Fruit fly (Drosophila melanogaster) Kc167 (cell line): ENCODE measurements around the gene Osi9.

ENCODE experiments used
- h ChIP-seq: fragments of >200 bp; optimal IDR thresholded peaks from 3 replicates; lab custom pipeline; 2018; ENCODE audit warnings: missing external identifiers
- insv ChIP-seq: fragments of >200 bp; optimal IDR thresholded peaks from 3 replicates; lab custom pipeline; 2018; ENCODE audit warnings: missing external identifiers
- ttk ChIP-seq: sonication (Bioruptor generic); optimal IDR thresholded peaks from 2 replicates; lab custom pipeline; 2017; ENCODE audit warnings: missing external identifiers

dm6 chr3R:6244035-6244434 is 16.0 kb upstream of the Osi9 start:
- no peak for TF ChIP-seq h (lab: Kevin White, UChicago)
- TF ChIP-seq insv (lab: Kevin White, UChicago), result no peak
- no peak for TF ChIP-seq ttk (lab: Kevin White, UChicago)
